Worm (Caenorhabditis elegans) whole organism, L4/young adult: ENCODE data around the gene C02F5.12.

ENCODE experiments used
- dao-5 ChIP-seq: sonication (generic microtip); optimal IDR thresholded peaks from 2 replicates; lab custom pipeline; 2016; ENCODE audit warnings: missing genotype, missing genetic modification characterization, moderate library complexity, missing compliant biosample characterization
- him-1 ChIP-seq: sonication (generic microtip); optimal IDR thresholded peaks from 2 replicates; lab custom pipeline; 2016; ENCODE audit warnings: missing genotype, missing genetic modification reagents, missing genetic modification characterization, missing compliant biosample characterization

DNA sequence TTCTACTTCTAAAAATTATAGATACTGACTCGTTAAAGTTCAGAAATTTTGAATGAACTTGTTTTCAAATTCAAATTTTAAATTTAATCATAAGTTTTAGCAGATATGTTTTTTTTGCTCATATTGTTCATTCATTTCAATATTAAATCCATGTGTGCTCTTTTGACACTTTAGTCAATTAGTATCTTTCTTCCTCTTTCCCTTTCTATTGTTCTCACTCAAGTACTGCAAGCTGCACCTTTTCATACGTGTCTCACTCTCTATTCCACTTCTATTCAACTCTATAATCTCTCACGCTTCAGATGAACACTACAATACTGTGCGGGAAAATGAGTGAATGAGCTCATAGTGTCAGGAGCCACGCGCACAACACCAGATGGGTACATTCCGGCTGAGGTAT lies 24.9 kb downstream of the C02F5.12 start, which contains the start of gene C30A5.16:
- TF ChIP-seq dao-5 (tag; lab: Kevin White, UChicago) (no peak), him-1 (tag; lab: Kevin White, UChicago) (no peak)
